Fruit fly (Drosophila melanogaster) whole organism, embryonic: ENCODE measurements around the gene Cpr92A.

Experiments
- CG10543 ChIP-seq: fragments of 200-800 bp; sonication (Bioruptor generic); optimal IDR thresholded peaks from 3 replicates; lab custom pipeline; 2017; ENCODE audit warnings: missing biosample characterization, mild to moderate bottlenecking, missing genetic modification characterization, moderate library complexity
- CG13624 ChIP-seq: fragments of 200-800 bp; sonication (Bioruptor generic); optimal IDR thresholded peaks from 2 replicates; lab custom pipeline; 2016; ENCODE audit warnings: missing biosample characterization, missing genetic modification characterization
- CG13775 ChIP-seq: fragments of 200-800 bp; sonication (Bioruptor generic); optimal IDR thresholded peaks from 3 replicates; lab custom pipeline; 2017; ENCODE audit warnings: missing biosample characterization, mild to moderate bottlenecking, missing genetic modification characterization
- CG17328 ChIP-seq: fragments of 200-800 bp; sonication (Bioruptor generic); IDR thresholded peaks from 2 replicates; pipeline ENCODE4 v1.3.6; 2022; ENCODE audit warnings: missing biosample characterization, missing genetic modification characterization
- CG2116 ChIP-seq: fragments of 200-800 bp; sonication (Bioruptor generic); optimal IDR thresholded peaks from 3 replicates; lab custom pipeline; 2018; ENCODE audit warnings: missing biosample characterization, mild to moderate bottlenecking, missing genetic modification characterization
- CG2199 ChIP-seq: fragments of 200-800 bp; sonication (Bioruptor generic); IDR thresholded peaks from 3 replicates; pipeline ENCODE4 v1.3.6; 2022; ENCODE audit warnings: missing biosample characterization, missing genetic modification characterization
- CG2678 ChIP-seq: fragments of 200-800 bp; sonication (Bioruptor generic); optimal IDR thresholded peaks from 3 replicates; lab custom pipeline; 2019; ENCODE audit warnings: missing biosample characterization, mild to moderate bottlenecking, missing genetic modification characterization, moderate library complexity
- CG30020 ChIP-seq: fragments of 200-800 bp; optimal IDR thresholded peaks from 2 replicates; lab custom pipeline; 2019; ENCODE audit warnings: missing biosample characterization, mild to moderate bottlenecking, missing genetic modification characterization, moderate library complexity
- CG32767 ChIP-seq: fragments of 200-800 bp; sonication (Bioruptor generic); IDR thresholded peaks from 2 replicates; pipeline ENCODE4 v1.3.6; 2022; ENCODE audit warnings: missing biosample characterization, missing genetic modification characterization
- CG34224 ChIP-seq: fragments of 200-800 bp; sonication (Bioruptor generic); IDR thresholded peaks from 3 replicates; pipeline ENCODE4 v1.3.6; 2022; ENCODE audit warnings: missing biosample characterization, missing genetic modification characterization; ENCODE audit not compliant: partially characterized antibody
- CG34376 ChIP-seq: fragments of 200-800 bp; sonication (Bioruptor generic); optimal IDR thresholded peaks from 2 replicates; lab custom pipeline; 2018; ENCODE audit warnings: missing biosample characterization, mild to moderate bottlenecking, missing genetic modification characterization
- CG3726 ChIP-seq: fragments of 200-800 bp; sonication (Bioruptor generic); IDR thresholded peaks from 3 replicates; pipeline ENCODE4, ENCODE4 v1.3.6; 2022; ENCODE audit warnings: missing biosample characterization, missing genetic modification characterization
- CG4282 ChIP-seq: fragments of 200-800 bp; sonication (Bioruptor generic); optimal IDR thresholded peaks from 2 replicates; lab custom pipeline; 2016; ENCODE audit warnings: missing biosample characterization, missing genetic modification characterization
- CG4360 ChIP-seq: fragments of 200-800 bp; sonication (Bioruptor generic); IDR thresholded peaks from 2 replicates; pipeline ENCODE4 v1.3.6; 2022; ENCODE audit warnings: missing biosample characterization, missing genetic modification characterization
- CG6175 ChIP-seq: fragments of 200-800 bp; sonication (Bioruptor generic); IDR thresholded peaks from 3 replicates; pipeline ENCODE4 v1.3.6; 2022; ENCODE audit warnings: missing biosample characterization, missing genetic modification characterization
- CG6683 ChIP-seq: fragments of 200-800 bp; sonication (Bioruptor generic); optimal IDR thresholded peaks from 2 replicates; lab custom pipeline; 2017; ENCODE audit warnings: missing biosample characterization, mild to moderate bottlenecking, missing genetic modification characterization, missing genetic modification reagents
- CG7372 ChIP-seq: fragments of 200-800 bp; sonication (Bioruptor generic); IDR thresholded peaks from 2 replicates; pipeline ENCODE4 v1.3.6; 2022; ENCODE audit warnings: missing biosample characterization, missing genetic modification characterization
- CG8290 ChIP-seq, 3 experiments: fragments of 200-800 bp; sonication (Bioruptor generic); optimal IDR thresholded peaks; 2 replicates each; lab custom pipeline; 2016 to 2019; ENCODE audit warnings: missing biosample characterization in 3 of 3, missing genetic modification characterization in 3 of 3, mild to moderate bottlenecking in 2 of 3, moderate library complexity in 1 of 3
- CG9727 ChIP-seq: fragments of 200-800 bp; sonication (Bioruptor generic); optimal IDR thresholded peaks from 3 replicates; lab custom pipeline; 2017; ENCODE audit warnings: missing biosample characterization, mild to moderate bottlenecking, missing genetic modification characterization
- CoRest ChIP-seq: fragments of 200-800 bp; sonication (Bioruptor generic); optimal IDR thresholded peaks from 3 replicates; lab custom pipeline; 2018; ENCODE audit warnings: missing biosample characterization, mild to moderate bottlenecking, missing genetic modification characterization, moderate library complexity
- Dbx ChIP-seq: fragments of 200-800 bp; sonication (Bioruptor generic); IDR thresholded peaks from 3 replicates; pipeline ENCODE4 v1.3.6; 2022; ENCODE audit warnings: missing biosample characterization, missing genetic modification characterization
- H15 ChIP-seq: fragments of 200-800 bp; sonication (Bioruptor generic); IDR thresholded peaks from 3 replicates; pipeline ENCODE4 v1.3.6; 2022; ENCODE audit warnings: missing biosample characterization, missing genetic modification characterization
- Hr78 ChIP-seq, 2 experiments: fragments of 200-800 bp in 1 of 2; fragments of >200 bp in 1 of 2; sonication (Bioruptor generic) in 1 of 2; optimal IDR thresholded peaks; 2 replicates each; lab custom pipeline; 2017 to 2019; ENCODE audit warnings: missing biosample characterization in 2 of 2, missing genetic modification characterization in 2 of 2, mild to moderate bottlenecking in 1 of 2, moderate library complexity in 1 of 2
- Med ChIP-seq: fragments of 200-800 bp; sonication (Bioruptor generic); peaks from one replicate; lab custom pipeline; 2016; ENCODE audit warnings: missing biosample characterization, missing genetic modification characterization, mild to moderate bottlenecking, inconsistent platforms, moderate library complexity
- NFAT ChIP-seq: fragments of 200-800 bp; sonication (Bioruptor generic); IDR thresholded peaks from 2 replicates; pipeline ENCODE4 v1.3.6; 2022; ENCODE audit warnings: missing biosample characterization, missing genetic modification characterization
- Pdp1 ChIP-seq, 2 experiments: fragments of 200-800 bp; sonication (Bioruptor generic); optimal IDR thresholded peaks; 3 replicates each; lab custom pipeline; 2016; ENCODE audit warnings: missing biosample characterization in 2 of 2, missing genetic modification characterization in 2 of 2, mild to moderate bottlenecking in 1 of 2, moderate library complexity in 1 of 2
- Rfx ChIP-seq: fragments of 200-800 bp; sonication (Bioruptor generic); IDR thresholded peaks from 2 replicates; pipeline ENCODE4 v1.3.6; 2022; ENCODE audit warnings: missing biosample characterization, missing genetic modification characterization
- bowl ChIP-seq: fragments of 200-800 bp; sonication (Bioruptor generic); IDR thresholded peaks from 2 replicates; pipeline ENCODE4 v1.3.6; 2022; ENCODE audit warnings: missing biosample characterization, missing genetic modification characterization
- cad ChIP-seq: fragments of >200 bp; optimal IDR thresholded peaks from 2 replicates; lab custom pipeline; 2017; ENCODE audit warnings: missing biosample characterization, missing genetic modification characterization
- caup ChIP-seq: fragments of 200-800 bp; sonication (Bioruptor generic); optimal IDR thresholded peaks from 3 replicates; lab custom pipeline; 2017; ENCODE audit warnings: missing biosample characterization, mild to moderate bottlenecking, missing genetic modification characterization, moderate library complexity; ENCODE audit not compliant: severe bottlenecking
- chm ChIP-seq: fragments of 200-800 bp; sonication (Bioruptor generic); IDR thresholded peaks from 2 replicates; pipeline ENCODE4 v1.3.6; 2022; ENCODE audit warnings: missing biosample characterization, missing genetic modification characterization
- cwo ChIP-seq: fragments of 200-800 bp; sonication (Bioruptor generic); optimal IDR thresholded peaks from 3 replicates; lab custom pipeline; 2017; ENCODE audit warnings: missing biosample characterization, missing genetic modification characterization, mild to moderate bottlenecking, moderate library complexity, missing genetic modification reagents
- dan ChIP-seq: fragments of 200-800 bp; sonication (Bioruptor generic); IDR thresholded peaks from 2 replicates; pipeline ENCODE4 v1.3.6; 2022; ENCODE audit warnings: missing biosample characterization, missing genetic modification characterization
- en ChIP-seq: fragments of 200-800 bp; sonication (Bioruptor generic); optimal IDR thresholded peaks from 2 replicates; lab custom pipeline; 2016; ENCODE audit warnings: missing biosample characterization, missing genetic modification characterization
- esg ChIP-seq: fragments of 200-800 bp; sonication (Bioruptor generic); conservative IDR thresholded peaks from 2 replicates; pipeline ENCODE4 v1.3.6; 2022; ENCODE audit warnings: missing biosample characterization, missing genetic modification characterization
- lilli ChIP-seq: fragments of 200-800 bp; sonication (Bioruptor generic); optimal IDR thresholded peaks from 3 replicates; lab custom pipeline; 2016; ENCODE audit warnings: missing biosample characterization, missing genetic modification characterization
- lov ChIP-seq, 2 experiments: fragments of 200-800 bp in 1 of 2; fragments of >200 bp in 1 of 2; sonication (Bioruptor generic) in 1 of 2; IDR thresholded peaks in 1 of 2; optimal IDR thresholded peaks in 1 of 2; 2 replicates in 1 of 2; 3 replicates in 1 of 2; pipeline versions ENCODE4 v1.3.6 to Lab custom; 2017 to 2022; ENCODE audit warnings: missing biosample characterization in 1 of 2, missing genetic modification characterization in 1 of 2
- nom ChIP-seq: fragments of 200-800 bp; sonication (Bioruptor generic); optimal IDR thresholded peaks from 2 replicates; lab custom pipeline; 2017; ENCODE audit warnings: missing biosample characterization, missing genetic modification characterization, mild to moderate bottlenecking, moderate library complexity, missing genetic modification reagents
- peb ChIP-seq: fragments of 200-800 bp; sonication (Bioruptor generic); IDR thresholded peaks from 2 replicates; pipeline ENCODE4 v1.3.6; 2022; ENCODE audit warnings: missing biosample characterization, missing genetic modification characterization
- phol ChIP-seq: fragments of 200-800 bp; sonication (Bioruptor generic); optimal IDR thresholded peaks from 3 replicates; lab custom pipeline; 2018; ENCODE audit warnings: missing biosample characterization, mild to moderate bottlenecking, missing genetic modification characterization, moderate library complexity
- sd ChIP-seq: fragments of 200-800 bp; sonication (Bioruptor generic); optimal IDR thresholded peaks from 3 replicates; lab custom pipeline; 2018; ENCODE audit warnings: missing biosample characterization, mild to moderate bottlenecking, missing genetic modification characterization, moderate library complexity
- sisA ChIP-seq: fragments of 200-800 bp; sonication (Bioruptor generic); IDR thresholded peaks from 2 replicates; pipeline ENCODE4 v1.3.6; 2022; ENCODE audit warnings: missing biosample characterization, missing genetic modification characterization
- sqz ChIP-seq: fragments of 200-800 bp; sonication (Bioruptor generic); optimal IDR thresholded peaks from 3 replicates; lab custom pipeline; 2018; ENCODE audit warnings: missing biosample characterization, mild to moderate bottlenecking, missing genetic modification characterization
- stwl ChIP-seq: fragments of 200-800 bp; sonication (Bioruptor generic); optimal IDR thresholded peaks from 3 replicates; lab custom pipeline; 2018; ENCODE audit warnings: missing biosample characterization, mild to moderate bottlenecking, missing genetic modification characterization, moderate library complexity

Cpr92A gene

DNA sequence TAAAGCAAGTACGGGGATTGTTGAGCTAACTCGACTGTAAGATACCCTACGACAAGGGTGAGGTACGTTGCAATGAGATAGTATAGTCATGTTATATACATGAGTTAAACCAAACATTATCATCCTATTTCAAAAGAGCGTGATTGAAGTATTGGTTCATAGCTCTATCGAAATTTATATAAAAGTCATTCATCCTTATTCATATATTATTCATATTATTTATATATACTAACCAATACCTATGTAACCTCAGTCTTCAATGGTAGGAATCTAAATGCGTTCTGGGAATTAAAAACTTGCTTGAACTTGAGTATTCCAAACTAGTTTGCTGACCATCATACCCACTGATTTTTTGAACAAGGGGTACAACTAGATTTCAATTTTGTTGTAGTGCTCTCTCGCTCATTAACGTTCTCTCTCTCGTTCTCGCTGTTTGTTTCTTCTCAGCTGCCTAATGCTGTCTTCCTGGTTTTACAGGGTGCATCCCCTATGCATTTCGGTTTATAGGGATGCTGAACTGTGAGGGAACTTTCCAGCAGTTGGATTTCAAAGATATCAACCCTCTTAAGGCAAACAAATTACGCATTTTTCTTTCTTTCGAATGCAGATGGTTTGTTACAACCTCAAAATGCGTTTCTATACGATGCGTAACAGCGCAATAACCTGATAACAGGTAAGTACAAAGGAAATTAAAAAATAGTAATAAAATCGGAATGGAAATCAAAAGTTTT is 29.2 kb upstream of the Cpr92A start (continued):
- peak; percentile 43 for TF ChIP-seq CoRest (tag; lab: Kevin White, UChicago)
- 0 out of 2 replicates have a peak, but pooled peaks have one; percentile 14 for TF ChIP-seq esg
- peak; percentile 67 for TF ChIP-seq caup (GFP tag; lab: Kevin White, UChicago)
- TF ChIP-seq nom (GFP tag; lab: Kevin White, UChicago), result no peak
- no peak for TF ChIP-seq lilli (GFP tag; lab: Kevin White, UChicago)
- no peak for TF ChIP-seq CG17328 (GFP tag; lab: Robert Waterston, UW)
- TF ChIP-seq CG4360 (GFP tag; lab: Robert Waterston, UW), result no peak
- TF ChIP-seq en (GFP tag; lab: Kevin White, UChicago), result no peak
- TF ChIP-seq CG6175 (GFP tag; lab: Robert Waterston, UW), result no peak
- peak; percentile 77 for TF ChIP-seq CG2678 (tag; lab: Kevin White, UChicago)
- 0 out of 2 replicates have a peak, but pooled peaks have one; percentile 21 for TF ChIP-seq CG7372 (GFP tag; lab: Robert Waterston, UW)
- peak; percentile 82 for TF ChIP-seq CG9727 (GFP tag; lab: Kevin White, UChicago)
- peak; percentile 29 for TF ChIP-seq CG13775 (GFP tag; lab: Kevin White, UChicago)
- no peak for TF ChIP-seq cad
- no peak for TF ChIP-seq CG3726 (GFP tag; lab: Robert Waterston, UW)
- TF ChIP-seq sisA (GFP tag; lab: Robert Waterston, UW), result no peak
- no peak for TF ChIP-seq CG32767 (GFP tag; lab: Robert Waterston, UW)
- TF ChIP-seq CG6683 (GFP tag; lab: Kevin White, UChicago), result no peak
- 0 out of 3 replicates have a peak, but pooled peaks have one; percentile 57 for TF ChIP-seq Dbx (GFP tag; lab: Robert Waterston, UW)
- TF ChIP-seq CG2199, result peak; percentile 75; the same call in 1 of the 3 replicates
- TF ChIP-seq H15 (GFP tag; lab: Robert Waterston, UW), result no peak
- no peak for TF ChIP-seq peb (GFP tag; lab: Robert Waterston, UW)
- TF ChIP-seq CG34224 (GFP tag; lab: Robert Waterston, UW), result no peak
- no peak for TF ChIP-seq stwl (tag; lab: Kevin White, UChicago)
- TF ChIP-seq phol, result peak; percentile 74

DNA sequence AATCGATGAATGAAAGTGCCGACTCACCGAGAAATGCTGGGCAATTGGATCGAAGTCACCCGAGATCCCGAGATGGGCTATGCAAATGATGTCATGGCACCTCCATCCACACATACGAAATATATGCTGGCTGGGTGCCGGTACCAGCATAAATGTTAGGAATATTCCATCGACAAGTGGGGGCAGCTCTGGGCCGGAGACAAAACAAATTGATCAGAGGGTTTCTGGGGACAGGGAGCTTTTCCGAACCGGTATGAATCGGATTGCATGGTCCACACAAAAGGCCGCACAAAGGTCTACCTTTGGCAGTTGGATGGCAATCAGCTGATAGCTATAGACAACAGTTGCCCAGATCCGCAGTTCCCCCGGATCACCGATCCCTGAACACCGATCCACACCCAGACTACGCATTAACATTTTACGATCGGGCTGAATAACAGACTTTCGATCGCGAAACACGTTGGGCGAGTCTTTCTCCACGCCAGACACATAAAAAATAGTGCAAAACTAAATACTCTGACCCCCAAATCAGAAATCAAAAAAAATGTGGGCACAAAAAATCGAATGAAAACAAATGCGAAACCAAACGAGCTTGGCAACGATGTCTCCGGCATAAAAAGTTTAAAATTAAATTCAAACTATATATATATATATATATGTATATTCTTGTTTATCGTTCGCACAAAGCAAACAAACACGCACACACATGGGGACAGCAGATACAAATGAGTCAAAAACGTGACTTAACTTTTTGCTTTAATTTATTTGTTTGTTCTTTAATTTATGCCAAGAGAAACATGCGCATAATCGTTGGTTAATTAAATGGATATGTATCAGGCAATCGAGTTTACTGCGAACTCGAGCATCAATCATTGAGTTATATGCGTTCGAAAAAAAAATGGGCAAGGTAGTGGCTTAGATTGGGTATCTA is 26.8 kb upstream of the Cpr92A start:
- TF ChIP-seq NFAT (GFP tag; lab: Robert Waterston, UW) (peak; percentile 28; the same call in 1 of the 2 replicates), Med (GFP tag; lab: Kevin White, UChicago) (peak; percentile 0), Dbx (GFP tag; lab: Robert Waterston, UW) (0 out of 3 replicates have a peak, but pooled peaks have one; percentile 20), CG2116 (GFP tag; lab: Kevin White, UChicago) (no peak), chm (no peak), Rfx (peak; percentile 26; the same call in 1 of the 2 replicates), dan (no peak), CG30020 (tag; lab: Kevin White, UChicago) (no peak), CG10543 (GFP tag; lab: Kevin White, UChicago) (peak; percentile 14), Pdp1 (GFP tag; optimal IDR thresholded peaks at IDR 0.05; lab: Kevin White, UChicago) (peak in 1 of 2 experiments; percentile 51), lov (optimal IDR thresholded peaks at IDR 0.05; lab: Kevin White, UChicago) (no peak), lov (GFP tag; IDR thresholded peaks at IDR 0.05; lab: Robert Waterston, UW) (peak; percentile 30; the same call in 1 of the 3 replicates), sd (tag; lab: Kevin White, UChicago) (peak; percentile 12), CG8290 (GFP tag; optimal IDR thresholded peaks at IDR 0.05; lab: Kevin White, UChicago) (no peak), CG8290 (tag; optimal IDR thresholded peaks at IDR 0.05; lab: Kevin White, UChicago) (peak in 1 of 2 experiments; percentile 15), cwo (GFP tag; lab: Kevin White, UChicago) (peak; percentile 89), CG13624 (peak; percentile 0), CG6175 (GFP tag; lab: Robert Waterston, UW) (0 out of 3 replicates have a peak, but pooled peaks have one; percentile 56), Hr78 (GFP tag; optimal IDR thresholded peaks at IDR 0.05; lab: Kevin White, UChicago) (peak in 1 of 2 experiments; percentile 21), sqz (GFP tag; lab: Kevin White, UChicago) (peak; percentile 6), CG34376 (GFP tag; lab: Kevin White, UChicago) (peak; percentile 2), bowl (GFP tag; lab: Robert Waterston, UW) (no peak), CG4282 (GFP tag; lab: Kevin White, UChicago) (no peak)
